Worm (Caenorhabditis elegans) whole organism, late embryonic: Measurements from ENCODE around the gene ZK822.9.

ENCODE experiments used
- K09A11.1 ChIP-seq: sonication (generic microtip); optimal IDR thresholded peaks from 2 replicates; lab custom pipeline; 2017; ENCODE audit warnings: antibody characterized with exemption, mild to moderate bottlenecking, missing genetic modification characterization, missing compliant biosample characterization; ENCODE audit not compliant: insufficient read depth
- ama-1 ChIP-seq: fragments of 150-350 bp; optimal IDR thresholded peaks from 2 replicates; lab custom pipeline; 2014
- ceh-19 ChIP-seq: fragments of 200-800 bp; sonication (Bioruptor generic); optimal IDR thresholded peaks from 2 replicates; lab custom pipeline; 2018; ENCODE audit warnings: mild to moderate bottlenecking, missing genetic modification characterization, missing compliant biosample characterization
- ceh-30 ChIP-seq: fragments of 150-350 bp; optimal IDR thresholded peaks from 2 replicates; lab custom pipeline; 2014; ENCODE audit warnings: missing biosample characterization, missing genetic modification characterization
- ceh-9 ChIP-seq: sonication (generic microtip); optimal IDR thresholded peaks from 2 replicates; lab custom pipeline; 2016; ENCODE audit warnings: mild to moderate bottlenecking, missing genetic modification characterization, inconsistent platforms, missing compliant biosample characterization
- dve-1 ChIP-seq: sonication (generic microtip); optimal IDR thresholded peaks from 2 replicates; lab custom pipeline; 2017; ENCODE audit warnings: antibody characterized with exemption, mild to moderate bottlenecking, missing genetic modification characterization, missing compliant biosample characterization
- ets-4 ChIP-seq: sonication (generic microtip); optimal IDR thresholded peaks from 2 replicates; lab custom pipeline; 2016; ENCODE audit warnings: missing genetic modification characterization, missing compliant biosample characterization
- fkh-10 ChIP-seq: fragments of 150-350 bp; optimal IDR thresholded peaks from 2 replicates; lab custom pipeline; 2014; ENCODE audit warnings: missing biosample characterization, missing genetic modification reagents, missing genetic modification characterization
- lin-11 ChIP-seq: fragments of 200-800 bp; sonication (Bioruptor generic); optimal IDR thresholded peaks from 2 replicates; lab custom pipeline; 2018; ENCODE audit warnings: mild to moderate bottlenecking, missing genetic modification characterization, missing compliant biosample characterization
- nfya-1 ChIP-seq: sonication (generic microtip); optimal IDR thresholded peaks from 2 replicates; lab custom pipeline; 2017; ENCODE audit warnings: missing genetic modification characterization, mild to moderate bottlenecking, missing compliant biosample characterization, antibody characterized with exemption, moderate library complexity
- odd-2 ChIP-seq: sonication (generic microtip); optimal IDR thresholded peaks from 2 replicates; lab custom pipeline; 2017; ENCODE audit warnings: antibody characterized with exemption, mild to moderate bottlenecking, missing genetic modification characterization, missing compliant biosample characterization
- pha-4 ChIP-seq: fragments of 150-350 bp; optimal IDR thresholded peaks from 2 replicates; lab custom pipeline; 2018; ENCODE audit warnings: missing biosample characterization, missing genetic modification reagents, missing genetic modification characterization
- unc-86 ChIP-seq: sonication (generic microtip); optimal IDR thresholded peaks from 2 replicates; lab custom pipeline; 2016; ENCODE audit warnings: missing genetic modification characterization, missing compliant biosample characterization

DNA sequence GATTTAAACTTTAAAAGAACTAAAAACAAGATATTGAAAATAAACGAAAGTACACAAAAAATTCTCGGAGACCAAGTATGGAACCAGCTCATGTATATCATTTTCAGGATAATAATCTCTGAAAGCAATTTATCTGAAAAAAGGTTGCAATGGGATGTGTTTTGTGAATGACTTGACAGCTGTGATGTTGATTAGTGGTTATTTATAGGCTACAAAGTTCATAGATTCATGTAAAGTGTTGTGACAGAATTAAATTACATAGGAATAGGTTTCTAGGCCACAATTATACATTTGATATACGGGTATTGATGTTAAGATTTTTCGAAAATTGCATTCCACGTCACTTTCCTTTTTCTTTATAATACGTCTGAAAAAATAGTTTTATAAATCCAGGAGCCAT is 49.6 kb downstream of the ZK822.9 start, which contains the start of gene srj-1:
- no peak for TF ChIP-seq ama-1 (lab: Kevin White, UChicago)
- TF ChIP-seq odd-2 (tag; lab: Kevin White, UChicago), result no peak
- no peak for TF ChIP-seq lin-11 (tag; lab: Kevin White, UChicago)
- TF ChIP-seq ets-4 (tag; lab: Kevin White, UChicago), result no peak
- no peak for TF ChIP-seq K09A11.1
- TF ChIP-seq nfya-1 (tag; lab: Kevin White, UChicago), result no peak
- TF ChIP-seq unc-86 (tag; lab: Kevin White, UChicago), result no peak
- no peak for TF ChIP-seq ceh-9 (tag; lab: Kevin White, UChicago)
- TF ChIP-seq fkh-10, result no peak
- TF ChIP-seq pha-4 (tag; lab: Kevin White, UChicago), result no peak
- TF ChIP-seq dve-1 (tag; lab: Kevin White, UChicago), result no peak
- TF ChIP-seq ceh-30, result no peak
- TF ChIP-seq ceh-19, result no peak
